Fruit fly (Drosophila melanogaster): ENCODE data around the gene CG7069.

DNA sequence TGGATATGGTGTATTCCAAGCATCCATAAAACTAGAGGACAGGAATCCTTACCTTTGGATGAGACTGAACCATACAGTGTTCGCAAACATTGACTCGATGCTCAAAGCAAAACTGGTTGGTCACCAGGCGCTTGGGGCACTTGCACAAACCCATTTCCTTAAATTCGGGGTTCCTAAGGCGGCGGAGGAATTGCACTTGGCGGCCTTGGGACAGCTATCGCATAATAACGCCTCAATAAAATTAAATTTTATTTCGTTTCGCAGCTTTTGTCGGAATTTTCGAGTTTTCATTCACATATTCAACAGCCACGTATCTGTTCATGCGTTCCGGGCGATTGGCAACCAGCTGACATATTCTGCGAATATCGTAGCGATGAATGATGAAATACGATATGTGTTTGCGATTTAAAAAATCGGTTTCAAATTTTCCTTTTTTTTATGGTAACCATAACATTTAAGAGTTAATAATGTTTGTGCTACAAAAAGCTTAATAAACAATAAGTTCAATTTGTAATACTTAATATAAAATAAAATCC, 6.9 kb upstream of the CG7069 start, which contains the start of gene CG5382:
- TF ChIP-seq psq (optimal IDR thresholded peaks at IDR 0.05) (no peak), Myc (optimal IDR thresholded peaks at IDR 0.05) (no peak), insv (optimal IDR thresholded peaks at IDR 0.05) (no peak), h (optimal IDR thresholded peaks at IDR 0.05) (no peak), ttk (optimal IDR thresholded peaks at IDR 0.05) (no peak), Sin3A (optimal IDR thresholded peaks at IDR 0.05) (no peak)

Measured in Kc167 (cell line).